Worm (Caenorhabditis elegans): ENCODE measurements around the gene B0303.11.
A peak's percentile ranks its signal among the peaks of the same experiment; 100 is the strongest.

Gene B0303.11

DNA sequence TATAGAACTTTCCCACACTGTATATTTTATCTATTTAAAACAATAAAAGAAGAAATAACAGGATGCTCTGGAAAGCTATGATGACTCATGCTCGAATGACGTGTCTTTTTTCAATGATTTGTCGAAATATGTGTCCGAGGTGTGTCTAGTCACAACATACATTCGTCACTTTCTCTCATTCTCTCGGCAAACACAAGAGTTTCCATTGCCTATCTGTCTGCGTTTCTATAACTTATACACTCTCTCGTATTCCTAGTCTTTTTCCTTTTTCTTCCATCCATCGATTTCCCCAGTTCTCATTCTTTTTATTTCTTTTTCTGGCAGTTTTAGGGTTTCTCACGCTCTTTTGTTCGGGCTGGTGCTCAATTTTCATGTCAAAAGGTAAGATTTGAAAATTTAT is 13.5 kb downstream of the B0303.11 start (continued):
- TF ChIP-seq nhr-84 (tag; optimal IDR thresholded peaks at IDR 0.05) = no peak
- TF ChIP-seq fkh-8 (tag; optimal IDR thresholded peaks at IDR 0.05) = peak; percentile 65
- TF ChIP-seq dpl-1 (GFP tag; optimal IDR thresholded peaks at IDR 0.05) = peak in 1 of 3 experiments; percentile 24
- TF ChIP-seq ceh-63 (GFP tag; optimal IDR thresholded peaks at IDR 0.05) = no peak
- no peak for TF ChIP-seq elt-3 (tag; optimal IDR thresholded peaks at IDR 0.05)
- TF ChIP-seq snu-23 (GFP tag; optimal IDR thresholded peaks at IDR 0.05) = peak; percentile 45
- TF ChIP-seq nhr-85 (tag) = no peak
- TF ChIP-seq lin-14 (GFP tag; optimal IDR thresholded peaks at IDR 0.05) = peak; percentile 66
- TF ChIP-seq sox-4 (tag; optimal IDR thresholded peaks at IDR 0.05) = no peak

DNA sequence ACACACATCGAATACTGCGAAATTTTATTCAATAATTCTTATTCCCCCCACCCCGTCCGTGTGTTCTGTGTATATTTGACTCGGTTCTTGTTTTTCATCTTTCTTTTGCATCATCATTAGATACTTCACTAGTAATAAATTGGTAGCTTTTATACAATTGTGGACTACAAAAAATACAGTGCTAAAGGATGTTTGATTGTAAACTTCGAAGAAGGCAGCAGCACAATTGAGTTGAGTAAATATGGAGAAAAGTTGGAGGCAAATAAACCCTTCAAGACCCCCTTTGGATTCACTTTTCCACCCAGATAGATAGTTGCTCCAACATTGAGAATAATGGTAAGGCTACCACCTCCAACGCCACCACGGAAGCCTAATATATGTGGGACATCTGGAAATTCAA is 16.9 kb downstream of the B0303.11 start, which contains the start of gene B0303.7:
Gene B0303.7 (plus strand): TSS at position 301 of the 400 bp plus-strand sequence.
- TF ChIP-seq hlh-4 (tag; optimal IDR thresholded peaks at IDR 0.05) (no peak), sptf-1 (tag; optimal IDR thresholded peaks at IDR 0.05) (no peak), lin-15B (tag; optimal IDR thresholded peaks at IDR 0.05) (no peak), hpl-2 (GFP tag; optimal IDR thresholded peaks at IDR 0.05) (no peak), lir-3 (tag; optimal IDR thresholded peaks at IDR 0.05; ENCODE audit: poor library complexity) (no peak), nhr-76 (tag; optimal IDR thresholded peaks at IDR 0.05) (no peak), unc-30 (tag; optimal IDR thresholded peaks at IDR 0.05) (no peak), ceh-90 (tag; optimal IDR thresholded peaks at IDR 0.05) (no peak), ets-5 (GFP tag; IDR thresholded peaks at IDR 0.05) (no peak), F16B12.6 (tag; optimal IDR thresholded peaks at IDR 0.05) (no peak), grh-1 (GFP tag; IDR thresholded peaks at IDR 0.05) (no peak), dsc-1 (tag; optimal IDR thresholded peaks at IDR 0.05) (no peak), ceh-63 (GFP tag; optimal IDR thresholded peaks at IDR 0.05) (no peak), snu-23 (GFP tag; optimal IDR thresholded peaks at IDR 0.05) (no peak), C16A3.4 (tag; optimal IDR thresholded peaks at IDR 0.05) (no peak), lin-14 (GFP tag; optimal IDR thresholded peaks at IDR 0.05) (no peak), dpl-1 (GFP tag; optimal IDR thresholded peaks at IDR 0.05) (no peak), skn-1 (tag; optimal IDR thresholded peaks at IDR 0.05) (no peak), unc-98 (GFP tag; IDR thresholded peaks at IDR 0.05) (no peak), Y116A8C.19 (tag; optimal IDR thresholded peaks at IDR 0.05; ENCODE audit: borderline replicate concordance) (no peak)

DNA sequence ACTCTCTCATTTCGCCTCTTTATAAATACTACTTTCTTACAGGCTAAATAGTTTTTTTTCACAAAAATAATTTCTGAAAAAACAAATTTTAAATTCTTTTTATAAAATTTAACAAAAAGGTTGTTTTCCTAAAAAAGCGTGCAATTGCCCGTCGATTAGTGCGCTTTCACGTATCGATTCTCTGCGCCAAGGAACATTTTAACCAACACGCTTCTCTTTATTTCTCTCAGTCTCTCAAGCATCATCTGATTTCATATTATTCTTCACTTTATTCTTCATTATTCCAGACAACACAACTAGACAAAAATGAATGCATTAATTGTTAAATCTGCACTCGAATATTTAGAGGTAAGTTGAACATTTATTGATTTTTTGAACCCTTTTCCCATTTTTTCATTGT is 20.6 kb downstream of the B0303.11 start, which contains the start of gene B0303.4:
Gene B0303.4 (plus strand): TSS at position 196 of the 400 bp plus-strand sequence.
- TF ChIP-seq lin-13 (GFP tag; optimal IDR thresholded peaks at IDR 0.05) = peak; percentile 29
- peak; percentile 72 for TF ChIP-seq nhr-71 (tag; optimal IDR thresholded peaks at IDR 0.05)
- TF ChIP-seq dsc-1 (tag; optimal IDR thresholded peaks at IDR 0.05) = peak; percentile 33
- no peak for TF ChIP-seq aly-2 (tag; optimal IDR thresholded peaks at IDR 0.05)
- TF ChIP-seq pag-3 (tag; optimal IDR thresholded peaks at IDR 0.05; ENCODE audit: borderline replicate concordance, insufficient read depth) = peak; percentile 43
- no peak for TF ChIP-seq unc-30 (tag; optimal IDR thresholded peaks at IDR 0.05)
- no peak for TF ChIP-seq unc-86 (tag; optimal IDR thresholded peaks at IDR 0.05)
- peak; percentile 55 for TF ChIP-seq swsn-7 (tag; optimal IDR thresholded peaks at IDR 0.05)
- no peak for TF ChIP-seq hpl-2 (GFP tag; optimal IDR thresholded peaks at IDR 0.05)
- TF ChIP-seq egl-27 (tag; optimal IDR thresholded peaks at IDR 0.05) = no peak
- no peak for TF ChIP-seq ceh-90 (tag; optimal IDR thresholded peaks at IDR 0.05)
- no peak for TF ChIP-seq grh-1 (GFP tag; IDR thresholded peaks at IDR 0.05)
- peak; percentile 53 for TF ChIP-seq skn-1 (tag; optimal IDR thresholded peaks at IDR 0.05)
- TF ChIP-seq zip-4 (GFP tag; optimal IDR thresholded peaks at IDR 0.05) = no peak
- TF ChIP-seq ama-1 (optimal IDR thresholded peaks at IDR 0.05) = no peak
- no peak for TF ChIP-seq nhr-76 (tag; optimal IDR thresholded peaks at IDR 0.05)
- TF ChIP-seq nhr-85 (tag) = no peak
- TF ChIP-seq dpl-1 (GFP tag; optimal IDR thresholded peaks at IDR 0.05) = peak; percentile 46 to 68 (median 51)
- TF ChIP-seq snu-23 (GFP tag; optimal IDR thresholded peaks at IDR 0.05) = peak; percentile 74
- TF ChIP-seq nhr-12 (tag; optimal IDR thresholded peaks at IDR 0.05) = no peak
- peak; percentile 46 for TF ChIP-seq tbx-2 (tag; optimal IDR thresholded peaks at IDR 0.05)
- peak; percentile 83 for TF ChIP-seq blmp-1 (tag; optimal IDR thresholded peaks at IDR 0.05)
- TF ChIP-seq nhr-77 (tag; optimal IDR thresholded peaks at IDR 0.05) = no peak
- TF ChIP-seq nhr-237 (tag; optimal IDR thresholded peaks at IDR 0.05) = no peak
- peak in 1 of 6 experiments; percentile 67 for TF ChIP-seq elt-3 (tag; optimal IDR thresholded peaks at IDR 0.05)
- no peak for TF ChIP-seq pax-3 (tag; optimal IDR thresholded peaks at IDR 0.05)
- TF ChIP-seq C04F5.9 (tag; optimal IDR thresholded peaks at IDR 0.05) = no peak
- no peak for TF ChIP-seq unc-62 (GFP tag; optimal IDR thresholded peaks at IDR 0.05)
- no peak for TF ChIP-seq fos-1 (tag; optimal IDR thresholded peaks at IDR 0.05)
- no peak for TF ChIP-seq zag-1 (tag; optimal IDR thresholded peaks at IDR 0.05)
- peak; percentile 89 for TF ChIP-seq lin-14 (GFP tag; optimal IDR thresholded peaks at IDR 0.05)
- TF ChIP-seq mep-1 (tag; optimal IDR thresholded peaks at IDR 0.05) = peak; percentile 92
- no peak for TF ChIP-seq tlp-1 (tag; optimal IDR thresholded peaks at IDR 0.05)
- peak; percentile 46 for TF ChIP-seq nhr-47 (tag; optimal IDR thresholded peaks at IDR 0.05)
- TF ChIP-seq lin-15B (tag; optimal IDR thresholded peaks at IDR 0.05) = peak; percentile 38
- peak; percentile 54 for TF ChIP-seq rnt-1 (tag; optimal IDR thresholded peaks at IDR 0.05)
- peak; percentile 83 for TF ChIP-seq F16B12.6 (tag; optimal IDR thresholded peaks at IDR 0.05)

All from whole organism, L1 larva.